Fruit fly (Drosophila melanogaster) whole organism, pupa: Measurements from ENCODE around the gene CG6912.

Experiments
- CG10348 ChIP-seq: fragments of 200-800 bp; sonication (Bioruptor generic); IDR thresholded peaks from 2 replicates; pipeline ENCODE4 v1.3.6; 2022; ENCODE audit warnings: missing biosample characterization, missing genetic modification characterization
- CG12605 ChIP-seq: fragments of 200-800 bp; sonication (Bioruptor generic); IDR thresholded peaks from 2 replicates; pipeline ENCODE4 v1.3.6; 2022; ENCODE audit warnings: missing biosample characterization, missing genetic modification characterization
- CG14655 ChIP-seq: fragments of 200-800 bp; sonication (Bioruptor generic); optimal IDR thresholded peaks from 3 replicates; lab custom pipeline; 2017; ENCODE audit warnings: mild to moderate bottlenecking, missing biosample characterization, missing genetic modification reagents, missing genetic modification characterization
- CG32121 ChIP-seq: fragments of 200-800 bp; sonication (Bioruptor generic); IDR thresholded peaks from 2 replicates; pipeline ENCODE4 v1.3.6; 2022; ENCODE audit warnings: missing biosample characterization, missing genetic modification characterization
- CG4496 ChIP-seq: fragments of 200-800 bp; sonication (Bioruptor generic); IDR thresholded peaks from 3 replicates; pipeline ENCODE4 v1.3.6; 2022; ENCODE audit warnings: missing biosample characterization, missing genetic modification characterization
- CG8301 ChIP-seq: fragments of 200-800 bp; sonication (Bioruptor generic); optimal IDR thresholded peaks from 2 replicates; lab custom pipeline; 2018; ENCODE audit warnings: missing biosample characterization, mild to moderate bottlenecking, missing genetic modification characterization
- CG9948 ChIP-seq: fragments of 200-800 bp; sonication (Bioruptor generic); optimal IDR thresholded peaks from 2 replicates; lab custom pipeline; 2018; ENCODE audit warnings: missing biosample characterization, mild to moderate bottlenecking, missing genetic modification characterization, moderate library complexity
- D1 ChIP-seq: fragments of 200-800 bp; sonication (Bioruptor generic); optimal IDR thresholded peaks from 2 replicates; lab custom pipeline; 2018; ENCODE audit warnings: missing biosample characterization, mild to moderate bottlenecking, missing genetic modification characterization, moderate library complexity
- Pif1A ChIP-seq: fragments of 200-800 bp; sonication (Bioruptor generic); optimal IDR thresholded peaks from 3 replicates; lab custom pipeline; 2016; ENCODE audit warnings: missing biosample characterization, missing genetic modification characterization
- Snoo ChIP-seq: fragments of 200-800 bp; sonication (Bioruptor generic); optimal IDR thresholded peaks from 3 replicates; lab custom pipeline; 2017; ENCODE audit warnings: missing biosample characterization, mild to moderate bottlenecking, missing genetic modification characterization, inconsistent platforms
- fd96Ca ChIP-seq: fragments of 200-800 bp; sonication (Bioruptor generic); IDR thresholded peaks from 3 replicates; pipeline ENCODE4 v1.3.6; 2022; ENCODE audit warnings: missing biosample characterization, missing genetic modification characterization
- gl ChIP-seq: fragments of 200-800 bp; sonication (Bioruptor generic); optimal IDR thresholded peaks from 2 replicates; lab custom pipeline; 2018; ENCODE audit warnings: missing biosample characterization, mild to moderate bottlenecking, missing genetic modification characterization

dm6 chr3R:15136015-15136414, 789 bp downstream of the CG6912 start:
- TF ChIP-seq Pif1A (GFP tag; lab: Kevin White, UChicago) = no peak
- no peak for TF ChIP-seq CG8301 (tag; lab: Kevin White, UChicago)
- TF ChIP-seq CG4496 = no peak
- TF ChIP-seq D1 (tag; lab: Kevin White, UChicago) = no peak
- no peak for TF ChIP-seq CG9948 (tag; lab: Kevin White, UChicago)
- no peak for TF ChIP-seq Snoo
- no peak for TF ChIP-seq CG32121
- TF ChIP-seq fd96Ca = no peak
- no peak for TF ChIP-seq CG10348 (GFP tag; lab: Robert Waterston, UW)
- TF ChIP-seq CG14655 (GFP tag; lab: Kevin White, UChicago) = no peak
- no peak for TF ChIP-seq CG12605 (GFP tag; lab: Robert Waterston, UW)
- TF ChIP-seq gl = no peak
